Worm (Caenorhabditis elegans) whole organism, L4/young adult: ENCODE data around the gene ZK816.3.

Experiments used
- W03F9.2 ChIP-seq: fragments of 150-350 bp; optimal IDR thresholded peaks from 2 replicates; lab custom pipeline; 2014; ENCODE audit warnings: missing biosample characterization, missing genetic modification characterization
- dao-5 ChIP-seq: sonication (generic microtip); optimal IDR thresholded peaks from 2 replicates; lab custom pipeline; 2016; ENCODE audit warnings: missing genotype, missing genetic modification characterization, moderate library complexity, missing compliant biosample characterization
- him-1 ChIP-seq: sonication (generic microtip); optimal IDR thresholded peaks from 2 replicates; lab custom pipeline; 2016; ENCODE audit warnings: missing genotype, missing genetic modification reagents, missing genetic modification characterization, missing compliant biosample characterization

DNA sequence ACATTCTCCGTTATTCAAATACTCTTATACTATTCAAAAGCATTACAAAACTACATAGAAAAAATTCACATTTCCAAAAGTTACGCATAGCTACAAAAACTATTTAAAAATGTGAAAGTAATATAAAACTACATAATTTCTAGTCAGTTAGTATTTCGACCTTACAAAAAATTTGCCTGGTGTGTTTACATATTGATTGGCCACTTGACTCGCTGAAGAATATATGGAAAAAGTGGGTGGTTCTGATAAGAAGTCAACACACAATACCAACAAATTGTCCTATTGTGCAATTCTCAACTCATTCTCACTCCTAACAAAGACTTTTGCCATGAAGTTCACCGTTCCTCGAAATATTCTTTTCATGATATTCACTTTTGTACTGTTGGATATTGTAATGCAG lies 49.6 kb upstream of the ZK816.3 start, which contains the start of gene K09C4.1:
- TF ChIP-seq him-1 (tag; lab: Kevin White, UChicago): no peak
- no peak for TF ChIP-seq dao-5 (tag; lab: Kevin White, UChicago)
- TF ChIP-seq W03F9.2 (tag; lab: Kevin White, UChicago): no peak
